Fruit fly (Drosophila melanogaster): ENCODE measurements around the gene CG10340.

Gene CG10340

dm6 chr3R:16655494-16656493, 41.6 kb upstream of the CG10340 start, which contains the start of gene modSP:
Gene modSP, minus strand, starts transcription at chr3R:16655662.
- TF ChIP-seq CG4617 (GFP tag; optimal IDR thresholded peaks at IDR 0.05; ENCODE audit: borderline replicate concordance) (peak; percentile 17), Sox102F (GFP tag; optimal IDR thresholded peaks at IDR 0.05) (peak; percentile 35), hth (optimal IDR thresholded peaks at IDR 0.05) (no peak), Fer3 (tag; optimal IDR thresholded peaks at IDR 0.05) (peak; percentile 6), bab2 (GFP tag; optimal IDR thresholded peaks at IDR 0.05) (peak; percentile 37), CG10979 (tag; optimal IDR thresholded peaks at IDR 0.05) (no peak), gcm (GFP tag; optimal IDR thresholded peaks at IDR 0.05) (no peak), CG8765 (GFP tag; IDR thresholded peaks at IDR 0.05) (no peak), CG6654 (GFP tag; optimal IDR thresholded peaks at IDR 0.05) (no peak), CG9932 (GFP tag; IDR thresholded peaks at IDR 0.05) (peak; percentile 57), CG3847 (GFP tag; IDR thresholded peaks at IDR 0.05) (peak; percentile 22; the same call in 1 of the 2 replicates), kay (GFP tag; optimal IDR thresholded peaks at IDR 0.05) (peak; percentile 33), toy (GFP tag; IDR thresholded peaks at IDR 0.05) (no peak), CG8089 (GFP tag; optimal IDR thresholded peaks at IDR 0.05) (no peak), abd-A (tag; optimal IDR thresholded peaks at IDR 0.05) (peak; percentile 24), Mrtf (GFP tag; IDR thresholded peaks at IDR 0.05) (peak; percentile 37; the same call in 1 of the 3 replicates), usp (GFP tag; optimal IDR thresholded peaks at IDR 0.05) (no peak), sob (GFP tag; IDR thresholded peaks at IDR 0.05) (peak; percentile 41; the same call in 1 of the 2 replicates), CG13624 (GFP tag; optimal IDR thresholded peaks at IDR 0.05) (peak; percentile 36), chif (GFP tag; optimal IDR thresholded peaks at IDR 0.05) (peak in 1 of 2 experiments; percentile 33), CG14441 (GFP tag; IDR thresholded peaks at IDR 0.05) (peak; percentile 43; the same call in 1 of the 2 replicates), Jarid2 (GFP tag; optimal IDR thresholded peaks at IDR 0.05) (peak; percentile 61), CG3838 (GFP tag; optimal IDR thresholded peaks at IDR 0.05) (no peak), psq (GFP tag; optimal IDR thresholded peaks at IDR 0.05) (no peak), CG9215 (GFP tag; IDR thresholded peaks at IDR 0.05) (no peak), CG9876 (GFP tag; optimal IDR thresholded peaks at IDR 0.05) (no peak), Dip2 (GFP tag; IDR thresholded peaks at IDR 0.05) (no peak), pum (GFP tag; optimal IDR thresholded peaks at IDR 0.05) (no peak), CG17912 (GFP tag; optimal IDR thresholded peaks at IDR 0.05) (no peak), vfl (GFP tag; optimal IDR thresholded peaks at IDR 0.05) (no peak), MESR4 (GFP tag; optimal IDR thresholded peaks at IDR 0.05) (no peak), fd96Cb (tag; optimal IDR thresholded peaks at IDR 0.05) (peak; percentile 24), Atf-2 (GFP tag; optimal IDR thresholded peaks at IDR 0.05) (no peak), Hr78 (GFP tag; optimal IDR thresholded peaks at IDR 0.05) (no peak), gsb-n (tag; optimal IDR thresholded peaks at IDR 0.05) (no peak), CG15514 (GFP tag; optimal IDR thresholded peaks at IDR 0.05) (peak; percentile 50), pfk (GFP tag; optimal IDR thresholded peaks at IDR 0.05) (no peak), GATAe (GFP tag; conservative IDR thresholded peaks at IDR 0.05) (no peak), CG14014 (GFP tag; IDR thresholded peaks at IDR 0.05) (no peak), jing (GFP tag; optimal IDR thresholded peaks at IDR 0.05) (no peak), CG13296 (GFP tag; optimal IDR thresholded peaks at IDR 0.05) (no peak), gt (GFP tag; IDR thresholded peaks at IDR 0.05) (no peak), pnt (GFP tag; optimal IDR thresholded peaks at IDR 0.05) (no peak), CG2875 (GFP tag; optimal IDR thresholded peaks at IDR 0.05) (no peak), CG18599 (GFP tag; optimal IDR thresholded peaks at IDR 0.05) (peak; percentile 35), CG34224 (GFP tag; IDR thresholded peaks at IDR 0.05; ENCODE audit: partially characterized antibody) (peak; percentile 44; the same call in 2 of the 3 replicates), Hr3 (GFP tag; optimal IDR thresholded peaks at IDR 0.05) (peak; percentile 38), Poxn (GFP tag; IDR thresholded peaks at IDR 0.05) (no peak)

All from whole organism, embryonic.